Fruit fly (Drosophila melanogaster) whole organism, adult: ENCODE measurements around the gene CG34303.
A peak's percentile ranks its signal among the peaks of the same experiment; 100 is the strongest.

Experiments
- CG11617 ChIP-seq: fragments of 200-800 bp; sonication (Bioruptor generic); optimal IDR thresholded peaks from 2 replicates; lab custom pipeline; 2017; ENCODE audit warnings: mild to moderate bottlenecking, missing biosample characterization, missing genetic modification reagents, missing genetic modification characterization
- CG12768 ChIP-seq: fragments of 200-800 bp; sonication (Bioruptor generic); optimal IDR thresholded peaks from 2 replicates; lab custom pipeline; 2017; ENCODE audit warnings: missing biosample characterization, missing genetic modification characterization, mild to moderate bottlenecking, moderate library complexity, missing genetic modification reagents
- CG14711 ChIP-seq: fragments of 200-800 bp; sonication (Bioruptor generic); optimal IDR thresholded peaks from 2 replicates; lab custom pipeline; 2018; ENCODE audit warnings: missing biosample characterization, mild to moderate bottlenecking, missing genetic modification characterization, moderate library complexity
- CG1620 ChIP-seq: fragments of 200-800 bp; sonication (Bioruptor generic); optimal IDR thresholded peaks from 2 replicates; lab custom pipeline; 2016; ENCODE audit warnings: missing biosample characterization, missing genetic modification characterization
- CG33017 ChIP-seq: fragments of 200-800 bp; sonication (Bioruptor generic); optimal IDR thresholded peaks from 2 replicates; lab custom pipeline; 2018; ENCODE audit warnings: missing biosample characterization, mild to moderate bottlenecking, missing genetic modification characterization, moderate library complexity
- CG5204 ChIP-seq: fragments of 200-800 bp; sonication (Bioruptor generic); optimal IDR thresholded peaks from 2 replicates; lab custom pipeline; 2016; ENCODE audit warnings: missing biosample characterization, missing genetic modification characterization
- CG7045 ChIP-seq: fragments of 200-800 bp; sonication (Bioruptor generic); optimal IDR thresholded peaks from 2 replicates; lab custom pipeline; 2017; ENCODE audit warnings: missing biosample characterization, mild to moderate bottlenecking, missing genetic modification characterization
- CG7101 ChIP-seq: fragments of 200-800 bp; sonication (Bioruptor generic); optimal IDR thresholded peaks from 2 replicates; lab custom pipeline; 2018; ENCODE audit warnings: missing biosample characterization, mild to moderate bottlenecking, missing genetic modification characterization, moderate library complexity
- Clk ChIP-seq: fragments of 200-800 bp; sonication (Bioruptor generic); optimal IDR thresholded peaks from 2 replicates; lab custom pipeline; 2017; ENCODE audit warnings: missing biosample characterization, missing genetic modification characterization
- Crg-1 ChIP-seq: fragments of 200-800 bp; sonication (Bioruptor generic); optimal IDR thresholded peaks from 2 replicates; lab custom pipeline; 2016; ENCODE audit warnings: missing biosample characterization, missing genetic modification characterization
- Hr96 ChIP-seq: fragments of 200-800 bp; sonication (Bioruptor generic); optimal IDR thresholded peaks from 2 replicates; lab custom pipeline; 2016; ENCODE audit warnings: missing biosample characterization, missing genetic modification characterization
- Mnt ChIP-seq: fragments of 200-800 bp; sonication (Bioruptor generic); optimal IDR thresholded peaks from 2 replicates; lab custom pipeline; 2016; ENCODE audit warnings: missing biosample characterization, mild to moderate bottlenecking, missing genetic modification characterization
- bab1 ChIP-seq: fragments of 200-800 bp; sonication (Bioruptor generic); optimal IDR thresholded peaks from 3 replicates; lab custom pipeline; 2019; ENCODE audit warnings: missing biosample characterization, mild to moderate bottlenecking, missing genetic modification characterization, moderate library complexity
- cic ChIP-seq: fragments of 200-800 bp; sonication (Bioruptor generic); optimal IDR thresholded peaks from 2 replicates; lab custom pipeline; 2017; ENCODE audit warnings: missing biosample characterization, mild to moderate bottlenecking, missing genetic modification characterization, moderate library complexity
- cnc ChIP-seq, 2 experiments: fragments of >200 bp; optimal IDR thresholded peaks; 2 replicates each; lab custom pipeline; 2017
- kay ChIP-seq: fragments of 200-800 bp; sonication (Bioruptor generic); peaks from one replicate; lab custom pipeline; 2016; ENCODE audit warnings: missing biosample characterization, missing genetic modification characterization, borderline replicate concordance
- ovo ChIP-seq: fragments of 200-800 bp; sonication (Bioruptor generic); optimal IDR thresholded peaks from 2 replicates; lab custom pipeline; 2016; ENCODE audit warnings: missing biosample characterization, missing genetic modification characterization
- pad ChIP-seq: fragments of 200-800 bp; sonication (Bioruptor generic); optimal IDR thresholded peaks from 3 replicates; lab custom pipeline; 2017; ENCODE audit warnings: missing biosample characterization, missing genetic modification characterization, mild to moderate bottlenecking, moderate library complexity, missing genetic modification reagents
- tj ChIP-seq: fragments of 200-800 bp; sonication (Bioruptor generic); optimal IDR thresholded peaks from 3 replicates; lab custom pipeline; 2017; ENCODE audit warnings: missing biosample characterization, mild to moderate bottlenecking, missing genetic modification characterization, moderate library complexity
- toe ChIP-seq: fragments of 200-800 bp; sonication (Bioruptor generic); optimal IDR thresholded peaks from 2 replicates; lab custom pipeline; 2016; ENCODE audit warnings: missing biosample characterization, missing genetic modification characterization

Gene CG34303

dm6 chr3R:10151830-10152513, at the start of gene CG34303:
Gene CG34303, minus strand, starts transcription at chr3R:10151880.
- TF ChIP-seq CG7101 (tag; lab: Kevin White, UChicago): no peak
- no peak for TF ChIP-seq CG7045 (GFP tag; lab: Kevin White, UChicago)
- TF ChIP-seq CG11617 (GFP tag; lab: Kevin White, UChicago): no peak
- no peak for TF ChIP-seq Clk (GFP tag; lab: Kevin White, UChicago)
- no peak for TF ChIP-seq cic (GFP tag; lab: Kevin White, UChicago)

- no peak for TF ChIP-seq CG1620 (GFP tag; lab: Kevin White, UChicago)
- peak; percentile 17 for TF ChIP-seq CG7045 (GFP tag; lab: Kevin White, UChicago)
- TF ChIP-seq CG12768: no peak
- peak; percentile 13 for TF ChIP-seq CG33017 (tag; lab: Kevin White, UChicago)
Observed at dm6 chr3R:10190084-10190782, 38.6 kb upstream of the CG34303 start, which contains the start of gene Syn. Gene Syn, plus strand, starts transcription at chr3R:10190689.

dm6 chr3R:10189520-10189919, 37.8 kb upstream of the CG34303 start, which contains the start of gene CG12814:
Gene CG12814, minus strand, starts transcription at chr3R:10189603.
- TF ChIP-seq cic (GFP tag; lab: Kevin White, UChicago) (no peak), bab1 (peak; percentile 21), toe (GFP tag; lab: Kevin White, UChicago) (no peak)

- TF ChIP-seq ovo (GFP tag; lab: Kevin White, UChicago) (no peak), bab1 (no peak), CG33017 (tag; lab: Kevin White, UChicago) (no peak), Crg-1 (no peak), CG5204 (GFP tag; lab: Kevin White, UChicago) (no peak), cic (GFP tag; lab: Kevin White, UChicago) (no peak), tj (GFP tag; lab: Kevin White, UChicago) (no peak), CG1620 (GFP tag; lab: Kevin White, UChicago) (no peak), CG7101 (tag; lab: Kevin White, UChicago) (no peak), Mnt (GFP tag; lab: Kevin White, UChicago) (no peak), pad (GFP tag; lab: Kevin White, UChicago) (no peak), cnc (optimal IDR thresholded peaks at IDR 0.05; lab: Kevin White, UChicago) (no peak), CG14711 (tag; lab: Kevin White, UChicago) (no peak), CG7045 (GFP tag; lab: Kevin White, UChicago) (no peak), kay (GFP tag; lab: Kevin White, UChicago) (no peak), toe (GFP tag; lab: Kevin White, UChicago) (no peak), Hr96 (GFP tag; lab: Kevin White, UChicago) (no peak)
Observed at dm6 chr3R:10185986-10186385, 34.3 kb upstream of the CG34303 start.

- TF ChIP-seq Mnt (GFP tag; lab: Kevin White, UChicago) (no peak), CG11617 (GFP tag; lab: Kevin White, UChicago) (no peak), Hr96 (GFP tag; lab: Kevin White, UChicago) (no peak), CG7045 (GFP tag; lab: Kevin White, UChicago) (no peak), cic (GFP tag; lab: Kevin White, UChicago) (no peak), CG33017 (tag; lab: Kevin White, UChicago) (no peak), CG1620 (GFP tag; lab: Kevin White, UChicago) (no peak), Clk (GFP tag; lab: Kevin White, UChicago) (no peak), tj (GFP tag; lab: Kevin White, UChicago) (no peak), Crg-1 (no peak), CG7101 (tag; lab: Kevin White, UChicago) (no peak), pad (GFP tag; lab: Kevin White, UChicago) (no peak), bab1 (no peak), kay (GFP tag; lab: Kevin White, UChicago) (no peak), cnc (optimal IDR thresholded peaks at IDR 0.05; lab: Kevin White, UChicago) (no peak), toe (GFP tag; lab: Kevin White, UChicago) (no peak)
Observed at dm6 chr3R:10176927-10177511, 25.3 kb upstream of the CG34303 start.

- TF ChIP-seq CG1620 (GFP tag; lab: Kevin White, UChicago) (peak; percentile 63), Crg-1 (peak; percentile 67), toe (GFP tag; lab: Kevin White, UChicago) (peak; percentile 53), tj (GFP tag; lab: Kevin White, UChicago) (peak; percentile 62), kay (GFP tag; lab: Kevin White, UChicago) (no peak), CG11617 (GFP tag; lab: Kevin White, UChicago) (peak; percentile 94), CG12768 (peak; percentile 92), Hr96 (GFP tag; lab: Kevin White, UChicago) (peak; percentile 68), CG5204 (GFP tag; lab: Kevin White, UChicago) (peak; percentile 65), CG14711 (tag; lab: Kevin White, UChicago) (peak; percentile 90), CG7045 (GFP tag; lab: Kevin White, UChicago) (peak; percentile 87), Clk (GFP tag; lab: Kevin White, UChicago) (peak; percentile 69), cic (GFP tag; lab: Kevin White, UChicago) (peak; percentile 64), CG33017 (tag; lab: Kevin White, UChicago) (peak; percentile 93), CG7101 (tag; lab: Kevin White, UChicago) (peak; percentile 96), pad (GFP tag; lab: Kevin White, UChicago) (peak; percentile 83), ovo (GFP tag; lab: Kevin White, UChicago) (peak; percentile 76), Mnt (GFP tag; lab: Kevin White, UChicago) (peak; percentile 87), bab1 (peak; percentile 96), cnc (optimal IDR thresholded peaks at IDR 0.05; lab: Kevin White, UChicago) (no peak)
Observed at dm6 chr3R:10170356-10170876, 18.7 kb upstream of the CG34303 start, which contains the start of gene Best1. Gene Best1, minus strand, starts transcription at chr3R:10170487.
